Worm (Caenorhabditis elegans) whole organism, late embryonic: ENCODE measurements around the gene dpy-11.

Source experiments
- C08G9.2 ChIP-seq: sonication (generic microtip); optimal IDR thresholded peaks from 2 replicates; lab custom pipeline; 2016; ENCODE audit warnings: mild to moderate bottlenecking, missing genetic modification characterization, moderate library complexity, missing compliant biosample characterization
- C38D4.7 ChIP-seq: fragments of 200-800 bp; sonication (Bioruptor generic); optimal IDR thresholded peaks from 2 replicates; lab custom pipeline; 2018; ENCODE audit warnings: mild to moderate bottlenecking, missing genetic modification characterization, moderate library complexity, missing compliant biosample characterization
- K09A11.1 ChIP-seq: sonication (generic microtip); optimal IDR thresholded peaks from 2 replicates; lab custom pipeline; 2017; ENCODE audit warnings: antibody characterized with exemption, mild to moderate bottlenecking, missing genetic modification characterization, missing compliant biosample characterization; ENCODE audit not compliant: insufficient read depth
- T23F11.4 ChIP-seq: fragments of 200-800 bp; sonication (Bioruptor generic); optimal IDR thresholded peaks from 2 replicates; lab custom pipeline; 2018; ENCODE audit warnings: mild to moderate bottlenecking, missing genetic modification characterization, missing compliant biosample characterization
- Y22D7AL.16 ChIP-seq: sonication (generic microtip); optimal IDR thresholded peaks from 2 replicates; lab custom pipeline; 2016; ENCODE audit warnings: missing genetic modification characterization, missing compliant biosample characterization
- ceh-18 ChIP-seq: sonication (generic microtip); optimal IDR thresholded peaks from 2 replicates; lab custom pipeline; 2016; ENCODE audit warnings: missing genetic modification characterization, missing compliant biosample characterization
- ceh-2 ChIP-seq: sonication (generic microtip); optimal IDR thresholded peaks from 2 replicates; lab custom pipeline; 2016; ENCODE audit warnings: missing genotype, missing genetic modification characterization, missing compliant biosample characterization
- ceh-22 ChIP-seq: sonication (generic microtip); optimal IDR thresholded peaks from 2 replicates; lab custom pipeline; 2017; ENCODE audit warnings: missing biosample characterization, missing genetic modification characterization
- ceh-48 ChIP-seq: sonication (generic microtip); optimal IDR thresholded peaks from 2 replicates; lab custom pipeline; 2016; ENCODE audit warnings: missing genetic modification characterization, inconsistent platforms, missing compliant biosample characterization
- che-1 ChIP-seq: sonication (generic microtip); optimal IDR thresholded peaks from 2 replicates; lab custom pipeline; 2016; ENCODE audit warnings: mild to moderate bottlenecking, missing genetic modification characterization, missing compliant biosample characterization
- dve-1 ChIP-seq: sonication (generic microtip); optimal IDR thresholded peaks from 2 replicates; lab custom pipeline; 2017; ENCODE audit warnings: antibody characterized with exemption, mild to moderate bottlenecking, missing genetic modification characterization, missing compliant biosample characterization
- elt-4 ChIP-seq: sonication (generic microtip); optimal IDR thresholded peaks from 2 replicates; lab custom pipeline; 2016; ENCODE audit warnings: missing genetic modification characterization, missing compliant biosample characterization
- ets-4 ChIP-seq: sonication (generic microtip); optimal IDR thresholded peaks from 2 replicates; lab custom pipeline; 2016; ENCODE audit warnings: missing genetic modification characterization, missing compliant biosample characterization
- fax-1 ChIP-seq: sonication (generic microtip); optimal IDR thresholded peaks from 2 replicates; lab custom pipeline; 2016; ENCODE audit warnings: missing genotype, missing genetic modification characterization, missing compliant biosample characterization
- fkh-6 ChIP-seq: sonication (generic microtip); optimal IDR thresholded peaks from 2 replicates; lab custom pipeline; 2016; ENCODE audit warnings: missing genetic modification characterization, missing compliant biosample characterization
- gmeb-2 ChIP-seq: sonication (generic microtip); optimal IDR thresholded peaks from 2 replicates; lab custom pipeline; 2016; ENCODE audit warnings: missing genetic modification characterization, inconsistent platforms, missing compliant biosample characterization
- hlh-13 ChIP-seq: fragments of 200-800 bp; sonication (Bioruptor generic); optimal IDR thresholded peaks from 2 replicates; lab custom pipeline; 2018; ENCODE audit warnings: mild to moderate bottlenecking, missing genetic modification characterization, missing compliant biosample characterization
- hlh-15 ChIP-seq: sonication (generic microtip); optimal IDR thresholded peaks from 2 replicates; lab custom pipeline; 2016; ENCODE audit warnings: missing genetic modification characterization, missing compliant biosample characterization
- hlh-30 ChIP-seq: sonication (generic microtip); optimal IDR thresholded peaks from 2 replicates; lab custom pipeline; 2017; ENCODE audit warnings: antibody characterized with exemption, missing genetic modification characterization, missing compliant biosample characterization; ENCODE audit not compliant: insufficient read depth
- hlh-8 ChIP-seq: sonication (generic microtip); optimal IDR thresholded peaks from 2 replicates; lab custom pipeline; 2016; ENCODE audit warnings: missing genotype, missing genetic modification characterization, missing compliant biosample characterization
- lin-11 ChIP-seq: fragments of 200-800 bp; sonication (Bioruptor generic); optimal IDR thresholded peaks from 2 replicates; lab custom pipeline; 2018; ENCODE audit warnings: mild to moderate bottlenecking, missing genetic modification characterization, missing compliant biosample characterization
- madf-2 ChIP-seq: sonication (generic microtip); optimal IDR thresholded peaks from 2 replicates; lab custom pipeline; 2017; ENCODE audit warnings: missing genetic modification characterization, missing compliant biosample characterization
- nfya-1 ChIP-seq: sonication (generic microtip); optimal IDR thresholded peaks from 2 replicates; lab custom pipeline; 2017; ENCODE audit warnings: missing genetic modification characterization, mild to moderate bottlenecking, missing compliant biosample characterization, antibody characterized with exemption, moderate library complexity
- nhr-232 ChIP-seq: sonication (generic microtip); optimal IDR thresholded peaks from 2 replicates; lab custom pipeline; 2016; ENCODE audit warnings: missing genetic modification characterization, missing compliant biosample characterization
- odd-2 ChIP-seq: sonication (generic microtip); optimal IDR thresholded peaks from 2 replicates; lab custom pipeline; 2017; ENCODE audit warnings: antibody characterized with exemption, mild to moderate bottlenecking, missing genetic modification characterization, missing compliant biosample characterization
- pag-3 ChIP-seq: sonication (generic microtip); optimal IDR thresholded peaks from 2 replicates; lab custom pipeline; 2016; ENCODE audit warnings: missing compliant biosample characterization, missing genetic modification characterization, borderline replicate concordance
- pqm-1 ChIP-seq: sonication (generic microtip); optimal IDR thresholded peaks from 2 replicates; lab custom pipeline; 2016; ENCODE audit warnings: missing genetic modification characterization, missing compliant biosample characterization
- pros-1 ChIP-seq: fragments of 150-350 bp; optimal IDR thresholded peaks from 2 replicates; lab custom pipeline; 2014; ENCODE audit warnings: missing biosample characterization, missing genetic modification reagents, missing genetic modification characterization
- ref-2 ChIP-seq: sonication (generic microtip); optimal IDR thresholded peaks from 2 replicates; lab custom pipeline; 2016; ENCODE audit warnings: missing genetic modification characterization, missing compliant biosample characterization
- sox-2 ChIP-seq: fragments of 200-800 bp; sonication (Bioruptor generic); IDR thresholded peaks from 2 replicates; pipeline ENCODE4 v1.3.6; 2022; ENCODE audit warnings: missing genetic modification reagents, missing genetic modification characterization, missing compliant biosample characterization
- sox-4 ChIP-seq: sonication (generic microtip); optimal IDR thresholded peaks from 2 replicates; lab custom pipeline; 2017; ENCODE audit warnings: mild to moderate bottlenecking, missing genetic modification characterization, inconsistent platforms, missing compliant biosample characterization
- syd-9 ChIP-seq: sonication (generic microtip); optimal IDR thresholded peaks from 2 replicates; lab custom pipeline; 2016; ENCODE audit warnings: mild to moderate bottlenecking, missing genetic modification characterization, moderate library complexity, missing compliant biosample characterization
- tbx-2 ChIP-seq: sonication (generic microtip); optimal IDR thresholded peaks from 2 replicates; lab custom pipeline; 2016; ENCODE audit warnings: missing genetic modification characterization, missing compliant biosample characterization
- unc-3 ChIP-seq, 2 experiments: fragments of 200-800 bp in 1 of 2; sonication (Bioruptor generic) in 1 of 2; sonication (generic microtip) in 1 of 2; conservative IDR thresholded peaks in 1 of 2; optimal IDR thresholded peaks in 1 of 2; 2 replicates each; pipeline versions ENCODE4 v1.3.6 to Lab custom; 2016 to 2022; ENCODE audit warnings: missing compliant biosample characterization in 2 of 2, missing genetic modification characterization in 2 of 2, missing genetic modification reagents in 1 of 2
- unc-55 ChIP-seq: sonication (generic microtip); optimal IDR thresholded peaks from 2 replicates; lab custom pipeline; 2017; ENCODE audit warnings: missing biosample characterization, missing genetic modification reagents, missing genetic modification characterization

dpy-11 gene

ce11 chrV:6549148-6549547 is 34.1 kb upstream of the dpy-11 start, which contains the start of gene K04A8.20:
Gene K04A8.20 (plus strand): TSS chrV:6549448.
- TF ChIP-seq ceh-2 (tag; lab: Kevin White, UChicago) (no peak), pqm-1 (tag; lab: Kevin White, UChicago) (no peak), K09A11.1 (tag; lab: Kevin White, UChicago) (no peak), ref-2 (tag; lab: Kevin White, UChicago) (no peak), pag-3 (tag; lab: Kevin White, UChicago) (no peak)

DNA sequence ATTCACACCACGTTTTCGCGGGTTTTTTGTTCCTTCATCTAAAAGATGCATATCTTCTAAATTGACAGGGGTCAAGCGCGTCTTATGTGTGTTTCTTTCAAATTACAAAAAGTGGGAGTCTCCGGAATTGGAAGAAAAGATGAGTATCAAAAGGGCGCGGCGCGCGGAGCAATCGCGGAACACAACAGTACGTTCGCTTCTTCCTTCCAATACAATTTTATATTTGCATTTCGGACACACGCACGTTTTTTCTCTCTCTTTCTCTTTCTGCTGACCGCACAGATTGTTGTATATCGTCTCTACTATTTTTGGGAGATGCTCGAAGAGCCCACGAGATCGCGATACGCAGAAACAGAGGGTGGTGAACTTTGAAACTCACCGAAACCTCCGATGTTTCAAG is 33.3 kb upstream of the dpy-11 start:
- TF ChIP-seq gmeb-2 (no peak), che-1 (tag; lab: Kevin White, UChicago) (no peak), elt-4 (tag; lab: Kevin White, UChicago) (no peak), lin-11 (no peak), unc-3 (GFP tag; conservative IDR thresholded peaks at IDR 0.05; lab: Robert Waterston, UW) (no peak), unc-3 (tag; optimal IDR thresholded peaks at IDR 0.05; lab: Kevin White, UChicago) (no peak), hlh-8 (tag; lab: Kevin White, UChicago) (no peak), Y22D7AL.16 (tag; lab: Kevin White, UChicago) (no peak), hlh-15 (tag; lab: Kevin White, UChicago) (no peak), sox-4 (tag; lab: Kevin White, UChicago) (no peak), ets-4 (no peak), C08G9.2 (tag; lab: Kevin White, UChicago) (no peak), ceh-18 (tag; lab: Kevin White, UChicago) (no peak)

DNA sequence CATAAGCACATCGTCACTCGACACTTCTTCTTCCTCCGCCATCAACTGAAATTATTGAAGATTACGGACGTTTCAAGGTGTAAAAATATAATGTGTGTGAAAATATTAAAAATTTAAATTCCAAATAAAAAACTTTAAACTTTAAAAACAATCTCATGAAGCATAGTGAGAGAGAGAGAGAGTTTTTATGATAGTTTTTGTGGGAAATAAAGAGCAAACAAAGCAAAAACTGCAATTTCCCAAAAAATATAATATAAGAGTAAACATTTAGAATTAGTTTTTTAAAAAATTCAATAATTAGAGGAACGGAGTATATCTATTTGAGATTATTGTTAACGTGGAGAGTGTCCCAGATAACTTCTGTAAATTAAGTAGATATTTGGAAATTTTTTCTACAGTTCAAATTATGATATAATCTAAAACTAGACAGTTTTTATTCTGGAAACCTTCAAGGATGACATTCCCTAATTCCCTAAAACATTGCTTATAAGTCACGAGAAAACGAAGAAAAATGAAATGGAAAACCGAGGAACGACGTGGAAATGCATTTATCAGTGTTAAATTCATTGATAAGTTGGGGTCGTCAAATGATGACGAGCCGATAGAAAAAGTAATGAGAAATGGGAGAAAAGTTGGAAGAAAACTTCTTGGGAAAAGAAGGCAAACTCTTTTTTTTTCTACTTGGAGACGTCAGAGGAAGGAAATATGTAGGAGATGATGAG is 31.6 kb upstream of the dpy-11 start, which contains the start of gene dre-1:
TSS of gene dre-1 (minus strand) at position 51 of the 722 bp plus-strand sequence.
- TF ChIP-seq gmeb-2 (no peak), ceh-22 (tag; lab: Kevin White, UChicago) (no peak), ceh-48 (tag; lab: Kevin White, UChicago) (no peak), T23F11.4 (GFP tag; lab: Kevin White, UChicago) (no peak), odd-2 (tag; lab: Kevin White, UChicago) (no peak), hlh-30 (tag; lab: Kevin White, UChicago) (no peak), fkh-6 (tag; lab: Kevin White, UChicago) (no peak), madf-2 (tag; lab: Kevin White, UChicago) (no peak), C38D4.7 (no peak), unc-55 (no peak), nhr-232 (no peak), sox-2 (GFP tag; lab: Robert Waterston, UW) (no peak), fax-1 (tag; lab: Kevin White, UChicago) (no peak), nfya-1 (tag; lab: Kevin White, UChicago) (no peak), ceh-18 (tag; lab: Kevin White, UChicago) (no peak)
- TF ChIP-seq, all 69 proteins: peak for 0

- TF ChIP-seq ref-2 (tag; lab: Kevin White, UChicago), result peak; percentile 61
- peak; percentile 41 for TF ChIP-seq tbx-2 (tag; lab: Kevin White, UChicago)
- no peak for TF ChIP-seq hlh-13
Measured at ce11 chrV:6544999-6545398, 30.0 kb upstream of the dpy-11 start.

DNA sequence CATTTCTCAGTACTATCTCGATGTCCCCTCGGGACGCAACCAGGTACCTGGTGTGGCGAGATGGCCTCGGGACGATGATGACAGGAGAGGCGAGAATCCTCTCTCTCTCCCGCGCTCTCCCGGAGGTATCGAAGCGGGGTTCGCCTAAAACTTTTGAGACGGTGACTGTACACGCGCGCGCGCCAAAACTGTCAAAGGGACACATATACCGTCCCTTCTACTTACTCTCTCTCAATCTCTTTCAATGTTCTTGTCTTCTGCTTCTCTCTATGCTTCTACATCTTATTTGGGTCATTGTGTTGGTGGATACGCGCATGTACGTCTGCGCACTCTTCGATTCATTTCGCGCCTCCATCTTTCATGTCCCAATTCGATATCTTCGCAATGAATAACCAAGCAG is 26.8 kb upstream of the dpy-11 start:
- TF ChIP-seq syd-9 (tag; lab: Kevin White, UChicago) (no peak), T23F11.4 (GFP tag; lab: Kevin White, UChicago) (peak; percentile 37), dve-1 (tag; lab: Kevin White, UChicago) (no peak), ref-2 (tag; lab: Kevin White, UChicago) (peak; percentile 55), pros-1 (tag; lab: Kevin White, UChicago) (peak; percentile 58), tbx-2 (tag; lab: Kevin White, UChicago) (peak; percentile 32)
